Fruit fly (Drosophila melanogaster) whole organism, embryonic: ENCODE data around the gene Fign.

ENCODE experiments used
- Antp ChIP-seq: fragments of 200-800 bp; sonication (Bioruptor generic); optimal IDR thresholded peaks from 3 replicates; lab custom pipeline; 2016; ENCODE audit warnings: missing biosample characterization, missing genetic modification characterization
- CG11247 ChIP-seq: fragments of 200-800 bp; sonication (Bioruptor generic); IDR thresholded peaks from 2 replicates; pipeline ENCODE4 v1.3.6; 2022; ENCODE audit warnings: missing biosample characterization, missing genetic modification characterization
- CG11723 ChIP-seq: fragments of 200-800 bp; sonication (Bioruptor generic); optimal IDR thresholded peaks from 2 replicates; lab custom pipeline; 2017; ENCODE audit warnings: missing biosample characterization, mild to moderate bottlenecking, missing genetic modification characterization
- CG12391 ChIP-seq: fragments of 200-800 bp; sonication (Bioruptor generic); optimal IDR thresholded peaks from 3 replicates; lab custom pipeline; 2018; ENCODE audit warnings: missing biosample characterization, mild to moderate bottlenecking, missing genetic modification characterization, moderate library complexity
- CG1603 ChIP-seq: fragments of 200-800 bp; sonication (Bioruptor generic); optimal IDR thresholded peaks from 2 replicates; lab custom pipeline; 2019; ENCODE audit warnings: missing biosample characterization, mild to moderate bottlenecking, missing genetic modification characterization, moderate library complexity
- CG16813 ChIP-seq: fragments of 200-800 bp; sonication (Bioruptor generic); IDR thresholded peaks from 3 replicates; pipeline ENCODE4 v1.3.6; 2022; ENCODE audit warnings: missing biosample characterization, missing genetic modification characterization; ENCODE audit not compliant: partially characterized antibody
- CG17361 ChIP-seq: fragments of 200-800 bp; sonication (Bioruptor generic); IDR thresholded peaks from 3 replicates; pipeline ENCODE4 v1.3.6; 2022; ENCODE audit warnings: missing biosample characterization, missing genetic modification characterization
- CG18262 ChIP-seq: fragments of 200-800 bp; optimal IDR thresholded peaks from 3 replicates; lab custom pipeline; 2019; ENCODE audit warnings: missing biosample characterization, mild to moderate bottlenecking, missing genetic modification characterization, moderate library complexity
- CG18599 ChIP-seq: fragments of 200-800 bp; sonication (Bioruptor generic); optimal IDR thresholded peaks from 3 replicates; lab custom pipeline; 2017; ENCODE audit warnings: missing biosample characterization, missing genetic modification characterization, mild to moderate bottlenecking, moderate library complexity, missing genetic modification reagents
- CG2129 ChIP-seq: fragments of 200-800 bp; sonication (Bioruptor generic); IDR thresholded peaks from 2 replicates; pipeline ENCODE4 v1.3.6; 2022; ENCODE audit warnings: missing biosample characterization, missing genetic modification characterization; ENCODE audit not compliant: partially characterized antibody
- CG4730 ChIP-seq: fragments of 200-800 bp; sonication (Bioruptor generic); IDR thresholded peaks from 2 replicates; pipeline ENCODE4 v1.3.6; 2022; ENCODE audit warnings: missing biosample characterization, missing genetic modification characterization
- CG7963 ChIP-seq: fragments of 200-800 bp; sonication (Bioruptor generic); IDR thresholded peaks from 3 replicates; pipeline ENCODE4 v1.3.6; 2022; ENCODE audit warnings: missing biosample characterization, missing genetic modification characterization; ENCODE audit not compliant: partially characterized antibody
- CG8765 ChIP-seq: fragments of 200-800 bp; sonication (Bioruptor generic); IDR thresholded peaks from 2 replicates; pipeline ENCODE4 v1.3.6; 2022; ENCODE audit warnings: missing biosample characterization, missing genetic modification characterization
- Deaf1 ChIP-seq: fragments of 200-800 bp; optimal IDR thresholded peaks from 3 replicates; lab custom pipeline; 2019; ENCODE audit warnings: missing biosample characterization, mild to moderate bottlenecking, missing genetic modification characterization, moderate library complexity
- Dek ChIP-seq: fragments of 200-800 bp; sonication (Bioruptor generic); optimal IDR thresholded peaks from 3 replicates; lab custom pipeline; 2019; ENCODE audit warnings: missing biosample characterization, mild to moderate bottlenecking, missing genetic modification characterization, moderate library complexity
- Dfd ChIP-seq, 2 experiments: fragments of >200 bp; optimal IDR thresholded peaks; 2 replicates each; lab custom pipeline; 2017; ENCODE audit warnings: missing biosample characterization in 2 of 2, missing genetic modification characterization in 2 of 2
- Dll ChIP-seq: fragments of 200-800 bp; sonication (Bioruptor generic); IDR thresholded peaks from 4 replicates; pipeline ENCODE4 v1.3.6; 2022; ENCODE audit warnings: missing biosample characterization, missing genetic modification characterization; ENCODE audit not compliant: partially characterized antibody
- Ets97D ChIP-seq: fragments of 200-800 bp; sonication (Bioruptor generic); optimal IDR thresholded peaks from 3 replicates; lab custom pipeline; 2016; ENCODE audit warnings: missing biosample characterization, missing genetic modification characterization
- HHEX ChIP-seq: fragments of 200-800 bp; sonication (Bioruptor generic); optimal IDR thresholded peaks from 3 replicates; lab custom pipeline; 2017; ENCODE audit warnings: missing biosample characterization, mild to moderate bottlenecking, missing genetic modification characterization, missing genetic modification reagents
- HmgZ ChIP-seq: fragments of 200-800 bp; sonication (Bioruptor generic); optimal IDR thresholded peaks from 2 replicates; lab custom pipeline; 2018; ENCODE audit warnings: missing biosample characterization, mild to moderate bottlenecking, missing genetic modification characterization
- Myb ChIP-seq: fragments of 200-800 bp; sonication (Bioruptor generic); optimal IDR thresholded peaks from 2 replicates; lab custom pipeline; 2016; ENCODE audit warnings: missing biosample characterization, missing genetic modification characterization
- NK7.1 ChIP-seq: fragments of 200-800 bp; sonication (Bioruptor generic); optimal IDR thresholded peaks from 3 replicates; lab custom pipeline; 2016; ENCODE audit warnings: missing biosample characterization, missing genetic modification characterization
- Neu2 ChIP-seq: fragments of 200-800 bp; sonication (Bioruptor generic); optimal IDR thresholded peaks from 3 replicates; lab custom pipeline; 2016; ENCODE audit warnings: missing biosample characterization, missing genetic modification characterization, borderline replicate concordance
- Nf-YC ChIP-seq: fragments of 200-800 bp; optimal IDR thresholded peaks from 3 replicates; lab custom pipeline; 2019; ENCODE audit warnings: missing biosample characterization, mild to moderate bottlenecking, missing genetic modification characterization, moderate library complexity
- TFAM ChIP-seq: fragments of 200-800 bp; sonication (Bioruptor generic); optimal IDR thresholded peaks from 2 replicates; lab custom pipeline; 2017; ENCODE audit warnings: missing biosample characterization, missing genetic modification characterization, inconsistent platforms
- bbx ChIP-seq: fragments of 200-800 bp; sonication (Bioruptor generic); IDR thresholded peaks from 2 replicates; pipeline ENCODE4 v1.3.6; 2022; ENCODE audit warnings: missing biosample characterization, missing genetic modification characterization; ENCODE audit not compliant: partially characterized antibody
- bcd ChIP-seq: fragments of 200-800 bp; sonication (Bioruptor generic); optimal IDR thresholded peaks from 2 replicates; lab custom pipeline; 2017; ENCODE audit warnings: missing biosample characterization, mild to moderate bottlenecking, missing genetic modification characterization
- chm ChIP-seq: fragments of 200-800 bp; sonication (Bioruptor generic); IDR thresholded peaks from 2 replicates; pipeline ENCODE4 v1.3.6; 2022; ENCODE audit warnings: missing biosample characterization, missing genetic modification characterization
- corto ChIP-seq: fragments of 200-800 bp; sonication (Bioruptor generic); optimal IDR thresholded peaks from 2 replicates; lab custom pipeline; 2016; ENCODE audit warnings: missing biosample characterization, mild to moderate bottlenecking, missing genetic modification characterization, moderate library complexity
- crp ChIP-seq, 2 experiments: fragments of 200-800 bp; sonication (Bioruptor generic); optimal IDR thresholded peaks; 2 replicates in 1 of 2; 3 replicates in 1 of 2; lab custom pipeline; 2017; ENCODE audit warnings: missing biosample characterization in 2 of 2, missing genetic modification characterization in 2 of 2, mild to moderate bottlenecking in 1 of 2, moderate library complexity in 1 of 2
- gfzf ChIP-seq: fragments of 200-800 bp; sonication (Bioruptor generic); optimal IDR thresholded peaks from 2 replicates; lab custom pipeline; 2016; ENCODE audit warnings: missing biosample characterization, mild to moderate bottlenecking, missing genetic modification characterization, moderate library complexity
- hkb ChIP-seq, 2 experiments: fragments of 200-800 bp in 1 of 2; fragments of >200 bp in 1 of 2; sonication (Bioruptor generic) in 1 of 2; IDR thresholded peaks in 1 of 2; optimal IDR thresholded peaks in 1 of 2; 2 replicates each; pipeline versions ENCODE4 v1.3.6 to Lab custom; 2017 to 2022; ENCODE audit warnings: missing biosample characterization in 1 of 2, missing genetic modification characterization in 1 of 2
- kay ChIP-seq: fragments of 200-800 bp; sonication (Bioruptor generic); optimal IDR thresholded peaks from 2 replicates; lab custom pipeline; 2016; ENCODE audit warnings: missing biosample characterization, missing genetic modification characterization
- lilli ChIP-seq: fragments of 200-800 bp; sonication (Bioruptor generic); optimal IDR thresholded peaks from 3 replicates; lab custom pipeline; 2016; ENCODE audit warnings: missing biosample characterization, missing genetic modification characterization
- lola ChIP-seq, 3 experiments: fragments of >200 bp in 2 of 3; fragments of 200-800 bp in 1 of 3; sonication (Bioruptor generic) in 1 of 3; optimal IDR thresholded peaks; 2 replicates each; lab custom pipeline; 2017 to 2019; ENCODE audit warnings: missing biosample characterization in 3 of 3, missing genetic modification characterization in 3 of 3, mild to moderate bottlenecking in 1 of 3, moderate library complexity in 1 of 3
- luna ChIP-seq: fragments of 200-800 bp; sonication (Bioruptor generic); optimal IDR thresholded peaks from 2 replicates; lab custom pipeline; 2016; ENCODE audit warnings: missing biosample characterization, missing genetic modification characterization
- mld ChIP-seq: fragments of 200-800 bp; sonication (Bioruptor generic); IDR thresholded peaks from 3 replicates; pipeline ENCODE4 v1.3.6; 2022; ENCODE audit warnings: missing biosample characterization, missing genetic modification characterization; ENCODE audit not compliant: partially characterized antibody
- otp ChIP-seq: fragments of 200-800 bp; sonication (Bioruptor generic); IDR thresholded peaks from 3 replicates; pipeline ENCODE4, ENCODE4 v1.3.6; 2022; ENCODE audit warnings: missing biosample characterization, missing genetic modification characterization
- p53 ChIP-seq: fragments of 200-800 bp; sonication (Bioruptor generic); optimal IDR thresholded peaks from 2 replicates; lab custom pipeline; 2016; ENCODE audit warnings: missing biosample characterization, missing genetic modification characterization
- psq ChIP-seq: fragments of 200-800 bp; sonication (Bioruptor generic); optimal IDR thresholded peaks from 2 replicates; lab custom pipeline; 2017; ENCODE audit warnings: missing biosample characterization, missing genetic modification characterization
- rib ChIP-seq: fragments of 200-800 bp; sonication (Bioruptor generic); IDR thresholded peaks from 2 replicates; pipeline ENCODE4 v1.3.6; 2022; ENCODE audit warnings: missing biosample characterization, missing genetic modification characterization
- tna ChIP-seq: fragments of 200-800 bp; sonication (Bioruptor generic); IDR thresholded peaks from 2 replicates; pipeline ENCODE4 v1.3.6; 2022; ENCODE audit warnings: missing biosample characterization, missing genetic modification characterization; ENCODE audit not compliant: partially characterized antibody
- tup ChIP-seq: fragments of 200-800 bp; sonication (Bioruptor generic); optimal IDR thresholded peaks from 2 replicates; lab custom pipeline; 2016; ENCODE audit warnings: missing biosample characterization, mild to moderate bottlenecking, missing genetic modification characterization, moderate library complexity
- unc-4 ChIP-seq: fragments of 200-800 bp; sonication (Bioruptor generic); IDR thresholded peaks from 2 replicates; pipeline ENCODE4 v1.3.6; 2022; ENCODE audit warnings: missing biosample characterization, missing genetic modification characterization; ENCODE audit not compliant: partially characterized antibody
- vnd ChIP-seq: fragments of 200-800 bp; sonication (Bioruptor generic); IDR thresholded peaks from 3 replicates; pipeline ENCODE4 v1.3.6; 2022; ENCODE audit warnings: missing biosample characterization, missing genetic modification characterization; ENCODE audit not compliant: partially characterized antibody
- zen2 ChIP-seq: fragments of 200-800 bp; sonication (Bioruptor generic); IDR thresholded peaks from 3 replicates; pipeline ENCODE4 v1.3.6; 2022; ENCODE audit warnings: missing biosample characterization, missing genetic modification characterization; ENCODE audit not compliant: partially characterized antibody

The Fign gene

DNA sequence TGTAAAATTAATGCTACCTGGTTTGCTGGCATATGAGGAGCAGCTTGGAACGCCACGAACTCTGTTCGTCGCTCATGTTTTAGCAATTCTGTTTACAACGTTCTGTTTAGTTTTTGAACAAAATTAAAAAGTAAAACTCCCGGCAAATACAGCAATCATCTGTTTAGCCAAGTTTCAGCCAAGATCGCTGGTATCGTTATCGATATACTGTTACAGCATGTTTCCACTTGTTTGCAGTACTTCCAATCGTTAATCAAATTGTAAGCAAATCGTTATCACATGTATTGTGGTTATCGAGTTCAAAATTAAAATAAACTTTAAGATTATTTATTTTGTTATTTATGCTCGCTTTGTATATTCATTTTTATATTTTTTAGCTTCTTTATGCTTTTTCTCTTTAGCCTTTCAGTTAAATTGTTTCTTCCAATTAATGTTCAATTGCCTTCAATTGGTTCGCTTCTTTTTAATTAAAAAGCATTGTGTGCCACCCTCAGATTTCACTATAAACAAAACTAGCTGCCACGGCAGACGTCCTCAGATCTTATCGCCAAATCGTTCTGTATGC, at the start of gene Fign, which contains the start of gene CG8837 (continued):
- no peak for TF ChIP-seq Deaf1 (tag; lab: Kevin White, UChicago)
- TF ChIP-seq Neu2 (GFP tag; lab: Kevin White, UChicago), result no peak
- no peak for TF ChIP-seq CG4730
- TF ChIP-seq gfzf, result peak; percentile 40
- peak; percentile 43 for TF ChIP-seq Ets97D (GFP tag; lab: Kevin White, UChicago)
- peak in 1 of 2 experiments; percentile 41 for TF ChIP-seq Dfd (GFP tag; optimal IDR thresholded peaks at IDR 0.05; lab: Kevin White, UChicago)
- TF ChIP-seq HmgZ (tag; lab: Kevin White, UChicago), result peak; percentile 44
- no peak for TF ChIP-seq kay (GFP tag; lab: Kevin White, UChicago)
- no peak for TF ChIP-seq CG17361 (GFP tag; lab: Robert Waterston, UW)
- TF ChIP-seq p53 (GFP tag; lab: Kevin White, UChicago), result no peak
- peak; percentile 83 for TF ChIP-seq Dll (GFP tag; lab: Robert Waterston, UW)
- peak in 1 of 3 experiments; percentile 76 for TF ChIP-seq lola (GFP tag; optimal IDR thresholded peaks at IDR 0.05; lab: Kevin White, UChicago)
- peak; percentile 88 for TF ChIP-seq CG16813 (GFP tag; lab: Robert Waterston, UW)
- TF ChIP-seq Myb (GFP tag; lab: Kevin White, UChicago), result peak; percentile 72
- TF ChIP-seq TFAM (GFP tag; lab: Kevin White, UChicago), result no peak
- TF ChIP-seq mld (GFP tag; lab: Robert Waterston, UW), result peak; percentile 92
- TF ChIP-seq tup (GFP tag; lab: Kevin White, UChicago), result no peak
- TF ChIP-seq bbx (GFP tag; lab: Robert Waterston, UW), result peak; percentile 87
- peak; percentile 96 for TF ChIP-seq CG7963 (GFP tag; lab: Robert Waterston, UW)
- peak; percentile 71 for TF ChIP-seq CG1603 (tag; lab: Kevin White, UChicago)
- peak; percentile 82; the same call in 2 of the 3 replicates for TF ChIP-seq zen2
- TF ChIP-seq vnd (GFP tag; lab: Robert Waterston, UW), result peak; percentile 90
- no peak for TF ChIP-seq luna (GFP tag; lab: Kevin White, UChicago)
- TF ChIP-seq CG18599 (GFP tag; lab: Kevin White, UChicago), result no peak
- peak; percentile 94 for TF ChIP-seq tna (GFP tag; lab: Robert Waterston, UW)
- no peak for TF ChIP-seq lilli (GFP tag; lab: Kevin White, UChicago)
- TF ChIP-seq CG18262, result no peak
- TF ChIP-seq crp (GFP tag; optimal IDR thresholded peaks at IDR 0.05; lab: Kevin White, UChicago), result peak; percentile 63 to 93
- TF ChIP-seq Dek, result no peak

DNA sequence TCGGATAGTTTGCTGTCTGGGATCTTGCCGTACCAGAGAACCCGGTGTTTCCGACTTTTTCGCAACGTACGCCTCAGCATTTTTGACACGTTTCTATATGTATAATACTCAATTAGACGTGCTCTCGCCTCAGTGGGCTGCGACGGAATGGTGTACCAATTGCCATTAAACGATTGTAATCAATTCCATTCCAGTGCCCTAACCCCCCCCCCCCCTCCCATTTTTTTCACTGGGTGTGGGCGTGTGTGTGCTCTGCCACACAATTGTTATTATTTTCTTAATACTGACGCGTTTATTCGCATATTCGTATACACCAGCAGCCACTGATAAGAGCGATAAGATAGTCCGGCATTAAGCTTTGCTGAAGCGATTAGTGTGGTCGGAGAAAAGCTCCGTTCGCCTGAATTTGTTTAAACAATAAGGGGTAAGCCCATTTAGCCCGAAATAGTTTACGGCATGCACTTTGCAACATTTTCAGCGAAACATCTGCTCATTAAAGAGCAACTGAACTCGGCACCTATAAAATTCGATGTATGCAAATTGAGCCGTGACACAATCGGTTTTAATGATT, 49.5 kb upstream of the Fign start:
- TF ChIP-seq psq (GFP tag; lab: Kevin White, UChicago) (no peak), CG2129 (GFP tag; lab: Robert Waterston, UW) (no peak), CG11247 (GFP tag; lab: Robert Waterston, UW) (no peak), Nf-YC (tag; lab: Kevin White, UChicago) (no peak), HHEX (peak; percentile 3), corto (GFP tag; lab: Kevin White, UChicago) (no peak), chm (GFP tag; lab: Robert Waterston, UW) (no peak), Antp (GFP tag; lab: Kevin White, UChicago) (no peak), otp (GFP tag; lab: Robert Waterston, UW) (no peak), CG12391 (tag; lab: Kevin White, UChicago) (no peak), CG11723 (GFP tag; lab: Kevin White, UChicago) (no peak), HmgZ (tag; lab: Kevin White, UChicago) (peak; percentile 40), bcd (GFP tag; lab: Kevin White, UChicago) (no peak), CG8765 (GFP tag; lab: Robert Waterston, UW) (no peak), gfzf (no peak), NK7.1 (GFP tag; lab: Kevin White, UChicago) (no peak), unc-4 (GFP tag; lab: Robert Waterston, UW) (no peak), hkb (optimal IDR thresholded peaks at IDR 0.05; lab: Kevin White, UChicago) (no peak), hkb (GFP tag; IDR thresholded peaks at IDR 0.05; lab: Robert Waterston, UW) (0 out of 2 replicates have a peak, but pooled peaks have one; percentile 20), rib (GFP tag; lab: Robert Waterston, UW) (0 out of 2 replicates have a peak, but pooled peaks have one; percentile 33), vnd (GFP tag; lab: Robert Waterston, UW) (no peak)
